Worm (Caenorhabditis elegans): Measurements from ENCODE around the gene ZK1067.4.

ZK1067.4 gene

ce11 chrII:9181155-9181554 lies 29.0 kb upstream of the ZK1067.4 start:
- TF ChIP-seq elt-2 (tag; optimal IDR thresholded peaks at IDR 0.05) (peak; percentile 2), nhr-77 (tag; optimal IDR thresholded peaks at IDR 0.05) (no peak)

- no peak for TF ChIP-seq efl-3 (GFP tag; optimal IDR thresholded peaks at IDR 0.05)
- TF ChIP-seq egl-27 (tag; optimal IDR thresholded peaks at IDR 0.05) = no peak
- TF ChIP-seq jun-1 (tag; optimal IDR thresholded peaks at IDR 0.05) = no peak
- no peak for TF ChIP-seq nhr-237 (tag; optimal IDR thresholded peaks at IDR 0.05)
- no peak for TF ChIP-seq nhr-76 (tag; optimal IDR thresholded peaks at IDR 0.05)
- TF ChIP-seq snpc-4 (tag; optimal IDR thresholded peaks at IDR 0.05) = no peak
These were observed 24.3 kb upstream of the ZK1067.4 start for ce11 chrII:9185915-9186314.

ce11 chrII:9188380-9188779 lies 21.8 kb upstream of the ZK1067.4 start, which contains the start of gene sym-2:
Gene sym-2 (minus strand): TSS chrII:9188480.
- TF ChIP-seq isw-1 (GFP tag; IDR thresholded peaks at IDR 0.05) = no peak
- TF ChIP-seq pag-3 (tag; optimal IDR thresholded peaks at IDR 0.05; ENCODE audit: borderline replicate concordance, insufficient read depth) = no peak
- no peak for TF ChIP-seq nhr-71 (tag; optimal IDR thresholded peaks at IDR 0.05)
- no peak for TF ChIP-seq fos-1 (tag; optimal IDR thresholded peaks at IDR 0.05)
- 0 out of 2 replicates have a peak, but pooled peaks have one; percentile 22 for TF ChIP-seq grh-1 (GFP tag; IDR thresholded peaks at IDR 0.05)
- no peak for TF ChIP-seq nhr-84 (tag; optimal IDR thresholded peaks at IDR 0.05)
- TF ChIP-seq sox-4 (tag; optimal IDR thresholded peaks at IDR 0.05) = no peak
- no peak for TF ChIP-seq aha-1 (tag; optimal IDR thresholded peaks at IDR 0.05)
- TF ChIP-seq ceh-63 (GFP tag; optimal IDR thresholded peaks at IDR 0.05) = no peak
- no peak for TF ChIP-seq swsn-7 (tag; optimal IDR thresholded peaks at IDR 0.05)
- no peak for TF ChIP-seq zip-4 (GFP tag; optimal IDR thresholded peaks at IDR 0.05)
- TF ChIP-seq alr-1 (tag; optimal IDR thresholded peaks at IDR 0.05; ENCODE audit: borderline replicate concordance) = no peak
- TF ChIP-seq blmp-1 (tag; optimal IDR thresholded peaks at IDR 0.05) = peak; percentile 25

- no peak for TF ChIP-seq mef-2 (tag; optimal IDR thresholded peaks at IDR 0.05)
- no peak for TF ChIP-seq lin-35 (GFP tag; optimal IDR thresholded peaks at IDR 0.05)
- TF ChIP-seq Y116A8C.19 (tag; optimal IDR thresholded peaks at IDR 0.05; ENCODE audit: borderline replicate concordance) = no peak
- no peak for TF ChIP-seq vab-15 (tag; optimal IDR thresholded peaks at IDR 0.05)
- TF ChIP-seq nhr-77 (tag; optimal IDR thresholded peaks at IDR 0.05) = no peak
- no peak for TF ChIP-seq skn-1 (tag; optimal IDR thresholded peaks at IDR 0.05)
- TF ChIP-seq dpl-1 (GFP tag; optimal IDR thresholded peaks at IDR 0.05) = no peak
- no peak for TF ChIP-seq unc-30 (tag; optimal IDR thresholded peaks at IDR 0.05)
- TF ChIP-seq nhr-85 (tag) = peak; percentile 86
- peak; percentile 70 for TF ChIP-seq lin-14 (GFP tag; optimal IDR thresholded peaks at IDR 0.05)
- TF ChIP-seq mep-1 (tag; optimal IDR thresholded peaks at IDR 0.05) = peak; percentile 38
- TF ChIP-seq elt-3 (tag; optimal IDR thresholded peaks at IDR 0.05) = peak in 1 of 6 experiments; percentile 17
- TF ChIP-seq blmp-1 (tag; optimal IDR thresholded peaks at IDR 0.05) = peak; percentile 79
- no peak for TF ChIP-seq jun-1 (tag; optimal IDR thresholded peaks at IDR 0.05)
These were observed 20.5 kb upstream of the ZK1067.4 start for ce11 chrII:9189648-9190047.

ce11 chrII:9190513-9191099 lies 19.6 kb upstream of the ZK1067.4 start:
- peak; percentile 62 for TF ChIP-seq blmp-1 (tag; optimal IDR thresholded peaks at IDR 0.05)
- TF ChIP-seq nhr-237 (tag; optimal IDR thresholded peaks at IDR 0.05) = no peak

- TF ChIP-seq efl-1 (optimal IDR thresholded peaks at IDR 0.05) = no peak
- TF ChIP-seq efl-1 (GFP tag; optimal IDR thresholded peaks at IDR 0.05 in 1 of 2) = peak in 1 of 2 experiments; percentile 27
- TF ChIP-seq F16B12.6 (tag; optimal IDR thresholded peaks at IDR 0.05) = no peak
These were observed 16.0 kb upstream of the ZK1067.4 start, which contains the start of gene twk-4 for ce11 chrII:9194195-9194594. Gene twk-4 (minus strand): TSS chrII:9194295.
